Worm (Caenorhabditis elegans) whole organism, dauer: Measurements from ENCODE around the gene nhr-228.
"Not testable (repeated sequence)": the region's sequence is repeated elsewhere in the genome, so short reads cannot be mapped to it uniquely, and the experiment has no call there.

ENCODE experiments used
- unc-62 ChIP-seq: sonication (generic microtip); optimal IDR thresholded peaks from 2 replicates; lab custom pipeline; 2017; ENCODE audit warnings: missing biosample characterization, missing genetic modification reagents, missing genetic modification characterization

The nhr-228 gene

DNA sequence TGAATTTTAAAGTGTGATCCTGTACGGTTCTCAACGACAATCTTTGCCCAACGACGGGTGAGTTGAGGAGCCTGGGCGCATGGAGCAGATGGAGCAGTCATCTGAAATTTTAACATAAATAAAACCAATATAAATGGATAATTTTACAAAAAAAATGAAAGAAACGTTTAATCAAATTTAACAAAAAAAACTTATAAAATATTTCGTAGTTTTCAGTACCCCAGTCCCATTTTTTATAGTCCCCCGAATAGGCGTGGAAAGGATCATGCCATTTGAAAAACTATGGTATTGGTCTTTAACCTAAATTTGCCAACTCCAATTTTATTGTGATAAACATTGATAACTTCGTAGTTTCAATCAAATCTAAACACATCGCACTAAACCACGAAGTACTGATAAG is 43.5 kb downstream of the nhr-228 start, which contains the start of gene pud-3:
Gene pud-3, minus strand, starts transcription at position 101 of the 400 bp plus-strand sequence.
- no peak for TF ChIP-seq unc-62

DNA sequence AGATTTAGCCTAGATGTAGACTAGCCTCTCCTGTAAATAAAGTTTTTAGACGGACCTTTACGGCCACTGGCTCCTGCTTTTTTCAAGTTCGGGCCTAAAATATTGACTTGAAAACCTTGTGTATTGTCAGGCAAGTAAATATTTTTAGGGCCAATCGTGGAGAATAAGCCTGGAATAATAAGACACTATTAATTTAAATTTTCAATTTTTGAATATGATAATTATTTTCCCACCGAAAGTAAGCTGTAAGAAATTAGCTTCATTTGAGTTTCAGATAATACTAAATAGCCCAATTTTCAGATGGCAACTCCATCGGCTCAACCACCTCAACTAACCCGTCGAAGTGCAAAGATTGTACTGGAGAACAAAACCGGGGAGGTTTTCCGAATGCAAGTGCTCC is 44.8 kb downstream of the nhr-228 start, which contains the start of gene pud-4:
Gene pud-4, plus strand, starts transcription at position 301 of the 400 bp plus-strand sequence.
- TF ChIP-seq unc-62 = no peak

DNA sequence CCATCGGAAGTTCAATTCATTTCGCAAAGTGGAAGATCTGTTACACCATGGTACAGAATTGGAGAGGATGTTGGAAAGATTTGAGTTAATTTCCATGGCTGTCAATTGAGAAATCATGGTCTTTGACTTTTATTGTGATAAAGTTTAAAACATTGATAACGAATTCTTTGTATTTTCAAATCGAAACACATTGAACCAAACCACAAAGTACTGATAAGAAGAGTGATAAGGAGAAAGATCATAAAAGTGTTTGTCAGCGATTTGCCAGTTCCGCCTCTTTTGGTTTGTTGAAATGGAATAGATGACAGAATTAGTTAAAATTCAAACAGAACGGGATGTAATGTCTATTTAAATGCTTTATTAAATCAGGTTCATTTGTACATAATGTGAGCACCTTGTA is 45.6 kb downstream of the nhr-228 start:
- no peak for TF ChIP-seq unc-62

DNA sequence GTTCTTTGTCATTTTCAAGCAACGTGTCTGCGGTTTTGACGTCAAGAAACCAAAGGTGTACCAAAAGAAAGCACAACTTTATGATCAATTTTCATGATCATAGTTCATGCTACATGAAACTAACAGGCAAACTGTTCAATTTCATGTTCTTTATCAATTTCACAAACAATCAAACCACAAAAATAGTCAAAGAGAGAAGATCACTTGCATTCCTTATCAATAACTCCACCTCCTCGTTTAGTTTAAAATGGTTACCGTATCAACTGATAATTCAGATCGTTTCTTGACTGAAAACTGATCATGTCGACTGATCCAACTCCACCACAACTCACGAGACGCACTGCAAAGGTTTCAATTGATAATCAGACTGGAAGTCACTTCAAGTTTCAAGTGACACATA is 48.6 kb downstream of the nhr-228 start, which contains the start of gene pud-1.1:
Gene pud-1.1, plus strand, starts transcription at position 301 of the 400 bp plus-strand sequence.
- not testable (repeated sequence) for TF ChIP-seq unc-62

DNA sequence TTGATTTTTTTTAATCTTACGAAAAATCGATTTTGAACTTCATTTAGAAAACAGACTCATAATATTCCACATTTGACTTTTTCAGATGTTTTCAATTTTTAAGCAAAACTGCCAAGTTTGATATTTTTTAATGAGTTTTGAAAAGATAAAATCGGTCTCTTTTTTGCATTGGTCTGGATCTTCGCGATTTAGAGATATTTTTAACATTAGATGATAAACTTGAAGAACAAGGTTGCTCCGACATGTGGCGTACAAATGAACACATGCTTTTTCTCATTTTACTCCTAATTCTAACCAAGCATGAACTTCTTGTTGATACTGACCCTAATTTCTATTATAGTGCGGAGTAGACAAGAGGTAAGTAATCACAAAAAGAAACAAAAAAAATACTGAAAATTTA is 50.1 kb downstream of the nhr-228 start, which contains the start of gene irld-32:
Gene irld-32, plus strand, starts transcription at position 301 of the 400 bp plus-strand sequence.
- not testable (repeated sequence) for TF ChIP-seq unc-62
